Worm (Caenorhabditis elegans) whole organism, midembryonic: Measurements from ENCODE around the gene F21D5.3.

ENCODE experiments used
- T22C8.4 ChIP-seq: fragments of 200-800 bp; sonication (Bioruptor generic); IDR thresholded peaks from 2 replicates; pipeline ENCODE4 v1.3.6; 2022; ENCODE audit warnings: missing genetic modification characterization, missing compliant biosample characterization
- cog-1 ChIP-seq: sonication (generic microtip); optimal IDR thresholded peaks from 2 replicates; lab custom pipeline; 2016; ENCODE audit warnings: missing genetic modification characterization, missing compliant biosample characterization
- flt-1 ChIP-seq: fragments of 200-800 bp; sonication (Bioruptor generic); IDR thresholded peaks from 2 replicates; pipeline ENCODE4 v1.3.6; 2022; ENCODE audit warnings: missing genetic modification characterization, missing compliant biosample characterization
- klf-2 ChIP-seq: fragments of 200-800 bp; sonication (Bioruptor generic); conservative IDR thresholded peaks from 2 replicates; pipeline ENCODE4 v1.3.6; 2022; ENCODE audit warnings: missing genetic modification reagents, missing genetic modification characterization, missing compliant biosample characterization
- med-1 ChIP-seq: sonication (generic microtip); optimal IDR thresholded peaks from 2 replicates; lab custom pipeline; 2017; ENCODE audit warnings: missing genetic modification characterization, mild to moderate bottlenecking, missing compliant biosample characterization, antibody characterized with exemption, missing genetic modification reagents; ENCODE audit not compliant: insufficient read depth
- ref-1 ChIP-seq: fragments of 200-800 bp; sonication (Bioruptor generic); conservative IDR thresholded peaks from 2 replicates; pipeline ENCODE4 v1.3.6; 2022; ENCODE audit warnings: missing genetic modification reagents, missing genetic modification characterization, missing compliant biosample characterization
- tab-1 ChIP-seq: fragments of 200-800 bp; sonication (Bioruptor generic); IDR thresholded peaks from 2 replicates; pipeline ENCODE4 v1.3.6; 2022; ENCODE audit warnings: missing genetic modification characterization, missing compliant biosample characterization
- ztf-23 ChIP-seq: fragments of 200-800 bp; sonication (Bioruptor generic); IDR thresholded peaks from 2 replicates; pipeline ENCODE4 v1.3.6; 2022; ENCODE audit warnings: missing genetic modification reagents, missing genetic modification characterization, missing compliant biosample characterization
- ztf-29 ChIP-seq: fragments of 200-800 bp; sonication (Bioruptor generic); IDR thresholded peaks from 2 replicates; pipeline ENCODE4 v1.3.6; 2022; ENCODE audit warnings: missing genetic modification reagents, missing genetic modification characterization, missing compliant biosample characterization

DNA sequence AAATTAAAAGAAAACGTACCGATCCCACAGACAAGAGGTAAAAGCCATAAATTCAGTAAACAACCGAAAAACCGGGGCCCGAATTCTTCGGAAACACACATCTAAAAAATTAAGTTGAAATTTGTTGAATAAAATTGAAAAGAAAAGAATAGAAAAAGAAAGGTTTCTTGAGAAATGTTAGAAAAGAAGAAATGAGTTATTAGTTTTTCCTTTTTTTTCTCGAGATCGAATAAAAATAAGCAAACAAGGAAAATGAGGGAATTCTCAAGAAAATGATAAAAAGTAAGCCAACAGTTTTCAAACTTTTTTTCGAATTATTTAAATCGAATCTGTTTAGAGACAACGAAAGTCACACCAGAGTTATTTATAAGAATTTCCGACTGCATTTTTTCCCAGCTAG, 25.1 kb upstream of the F21D5.3 start, which contains the start of gene H23L24.4:
- TF ChIP-seq ref-1 (no peak), flt-1 (GFP tag; lab: Robert Waterston, UW) (no peak), T22C8.4 (GFP tag; lab: Robert Waterston, UW) (no peak), ztf-23 (GFP tag; lab: Robert Waterston, UW) (no peak), klf-2 (GFP tag; lab: Robert Waterston, UW) (no peak), med-1 (no peak), cog-1 (no peak), ztf-29 (GFP tag; lab: Robert Waterston, UW) (no peak), tab-1 (no peak)
